Fruit fly (Drosophila melanogaster) Kc167 (cell line): Measurements from ENCODE around the gene mRpS9.

Experiments used
- Myc ChIP-seq: fragments of >200 bp; optimal IDR thresholded peaks from 2 replicates; lab custom pipeline; 2017; ENCODE audit warnings: missing external identifiers
- Sin3A ChIP-seq: fragments of >200 bp; optimal IDR thresholded peaks from 2 replicates; lab custom pipeline; 2018; ENCODE audit warnings: missing external identifiers
- h ChIP-seq: fragments of >200 bp; optimal IDR thresholded peaks from 3 replicates; lab custom pipeline; 2018; ENCODE audit warnings: missing external identifiers
- insv ChIP-seq: fragments of >200 bp; optimal IDR thresholded peaks from 3 replicates; lab custom pipeline; 2018; ENCODE audit warnings: missing external identifiers
- psq ChIP-seq: fragments of >200 bp; optimal IDR thresholded peaks from 2 replicates; lab custom pipeline; 2017; ENCODE audit warnings: missing external identifiers
- ttk ChIP-seq: sonication (Bioruptor generic); optimal IDR thresholded peaks from 2 replicates; lab custom pipeline; 2017; ENCODE audit warnings: missing external identifiers

mRpS9 gene

DNA sequence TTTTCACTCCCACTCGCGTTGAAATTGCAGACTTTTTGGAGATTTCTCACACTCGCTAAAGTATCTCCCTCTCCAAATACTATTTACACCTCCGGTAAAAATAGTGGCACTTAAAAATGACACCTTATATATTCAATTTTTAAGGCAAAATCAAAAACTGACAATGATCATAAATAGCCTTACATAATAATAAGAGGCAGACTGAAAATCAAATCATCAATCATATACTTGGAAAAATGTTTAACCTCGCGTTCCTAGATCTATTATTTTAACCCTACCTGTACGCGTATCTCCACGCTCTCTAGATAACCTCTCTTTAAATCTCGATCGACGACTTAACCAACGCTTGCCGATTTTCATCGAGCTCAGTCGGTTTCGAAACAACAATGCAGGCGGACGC lies 7.0 kb downstream of the mRpS9 start:
- TF ChIP-seq psq (lab: Kevin White, UChicago): no peak
- TF ChIP-seq ttk (lab: Kevin White, UChicago): no peak
- TF ChIP-seq Myc (lab: Kevin White, UChicago): no peak
- no peak for TF ChIP-seq insv (lab: Kevin White, UChicago)
- no peak for TF ChIP-seq h
- no peak for TF ChIP-seq Sin3A (lab: Kevin White, UChicago)

DNA sequence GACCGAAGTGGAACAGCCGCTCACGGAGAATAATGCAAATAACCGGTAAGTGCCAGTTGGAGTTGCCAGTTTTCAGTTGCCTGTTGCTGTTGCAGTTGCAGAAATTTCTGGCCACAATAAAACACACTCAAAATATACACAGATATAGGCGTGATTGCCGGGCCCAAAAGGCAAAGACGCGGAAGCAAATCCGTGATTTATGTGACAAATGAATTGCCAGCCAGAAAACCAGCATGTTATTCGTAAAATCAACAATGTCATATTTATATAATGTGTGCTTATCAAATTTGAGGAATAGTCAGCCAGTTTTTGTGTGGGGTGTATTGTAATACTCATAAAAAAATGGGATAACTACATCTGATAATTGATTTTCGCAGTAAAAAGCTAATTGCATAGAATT lies 7.9 kb downstream of the mRpS9 start:
- no peak for TF ChIP-seq insv (lab: Kevin White, UChicago)
- no peak for TF ChIP-seq psq (lab: Kevin White, UChicago)
- TF ChIP-seq ttk (lab: Kevin White, UChicago): no peak
- TF ChIP-seq Myc (lab: Kevin White, UChicago): no peak
- TF ChIP-seq h: no peak
- TF ChIP-seq Sin3A (lab: Kevin White, UChicago): no peak

DNA sequence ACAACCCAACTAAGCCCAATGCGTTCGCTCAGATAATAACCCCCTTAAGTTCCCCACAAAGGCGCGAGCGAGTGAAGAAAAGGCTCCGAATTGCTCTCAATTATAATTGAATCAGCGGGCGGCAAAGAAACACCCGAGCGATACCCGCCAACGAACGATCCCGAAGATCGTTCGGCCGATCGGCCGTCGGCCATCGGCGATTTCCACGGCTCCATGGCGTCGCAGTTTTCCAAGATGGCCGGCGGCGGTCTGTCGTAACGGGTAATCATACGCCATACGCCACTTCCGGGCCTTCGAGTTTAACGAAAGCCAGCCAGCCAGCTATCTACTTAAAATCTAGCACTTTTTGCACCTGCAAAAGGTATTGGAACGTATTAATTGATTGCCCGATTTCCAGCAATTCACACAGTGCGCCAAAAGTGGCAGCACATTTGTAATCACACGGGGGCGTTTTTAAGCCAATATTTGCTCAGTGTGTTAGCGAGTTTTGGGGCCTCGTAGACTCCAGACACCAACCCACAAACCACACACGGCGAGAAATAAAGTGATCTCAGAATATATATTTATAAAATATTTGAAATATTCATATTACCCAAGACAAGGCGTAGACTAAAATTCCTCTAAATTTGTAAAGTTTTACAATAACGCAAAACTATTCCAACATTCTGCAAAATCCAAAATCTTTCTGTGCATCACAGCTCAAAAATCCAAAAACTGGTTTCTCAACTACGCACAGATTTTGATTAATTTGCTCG lies 10.0 kb downstream of the mRpS9 start:
- TF ChIP-seq psq (lab: Kevin White, UChicago): no peak
- TF ChIP-seq h: no peak
- no peak for TF ChIP-seq ttk (lab: Kevin White, UChicago)
- TF ChIP-seq Sin3A (lab: Kevin White, UChicago): no peak

DNA sequence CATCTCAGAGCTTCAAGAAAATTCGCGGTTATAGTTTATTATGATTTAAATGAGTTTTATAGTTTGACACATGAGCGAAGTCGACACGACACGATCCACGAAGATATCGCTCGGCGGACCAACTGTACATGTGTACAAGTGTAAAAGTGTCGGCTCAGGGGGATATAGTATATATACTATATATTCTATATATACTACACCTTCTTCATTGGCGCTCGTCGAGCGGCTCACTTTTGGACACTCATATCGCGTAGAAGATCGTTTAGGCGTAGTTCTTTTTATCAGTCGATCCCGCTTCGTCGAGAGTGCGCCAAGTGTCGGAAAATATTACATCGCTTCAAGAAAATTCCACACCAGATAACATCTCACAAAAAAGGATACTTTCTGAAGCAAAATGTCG lies 11.4 kb downstream of the mRpS9 start, which contains the start of gene wtrw:
Gene wtrw, plus strand, starts transcription at position 301 of the 400 bp plus-strand sequence.
- TF ChIP-seq Myc (lab: Kevin White, UChicago): no peak
- no peak for TF ChIP-seq insv (lab: Kevin White, UChicago)
- no peak for TF ChIP-seq h

DNA sequence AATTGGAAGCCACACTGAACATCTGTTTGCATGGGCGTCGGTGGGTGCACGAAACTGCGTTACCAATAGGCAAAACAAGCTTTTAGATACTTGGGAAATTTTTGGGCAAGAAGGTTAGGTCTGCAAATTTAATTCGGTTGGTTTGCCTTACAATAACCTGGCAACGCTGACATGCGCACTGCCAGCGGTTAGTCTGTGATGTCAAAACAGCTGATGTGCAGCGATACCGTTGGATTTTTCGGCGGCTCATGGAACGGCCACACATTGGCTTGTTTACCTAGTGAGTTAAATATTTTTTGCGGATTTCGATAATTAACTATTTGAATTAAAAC lies 15.6 kb downstream of the mRpS9 start, which contains the start of gene ArgRS-m:
Gene ArgRS-m, plus strand, starts transcription at position 187 of the 332 bp plus-strand sequence.
- TF ChIP-seq psq (lab: Kevin White, UChicago) (no peak), Sin3A (lab: Kevin White, UChicago) (no peak), Myc (lab: Kevin White, UChicago) (no peak), ttk (lab: Kevin White, UChicago) (no peak), h (no peak), insv (lab: Kevin White, UChicago) (no peak)

DNA sequence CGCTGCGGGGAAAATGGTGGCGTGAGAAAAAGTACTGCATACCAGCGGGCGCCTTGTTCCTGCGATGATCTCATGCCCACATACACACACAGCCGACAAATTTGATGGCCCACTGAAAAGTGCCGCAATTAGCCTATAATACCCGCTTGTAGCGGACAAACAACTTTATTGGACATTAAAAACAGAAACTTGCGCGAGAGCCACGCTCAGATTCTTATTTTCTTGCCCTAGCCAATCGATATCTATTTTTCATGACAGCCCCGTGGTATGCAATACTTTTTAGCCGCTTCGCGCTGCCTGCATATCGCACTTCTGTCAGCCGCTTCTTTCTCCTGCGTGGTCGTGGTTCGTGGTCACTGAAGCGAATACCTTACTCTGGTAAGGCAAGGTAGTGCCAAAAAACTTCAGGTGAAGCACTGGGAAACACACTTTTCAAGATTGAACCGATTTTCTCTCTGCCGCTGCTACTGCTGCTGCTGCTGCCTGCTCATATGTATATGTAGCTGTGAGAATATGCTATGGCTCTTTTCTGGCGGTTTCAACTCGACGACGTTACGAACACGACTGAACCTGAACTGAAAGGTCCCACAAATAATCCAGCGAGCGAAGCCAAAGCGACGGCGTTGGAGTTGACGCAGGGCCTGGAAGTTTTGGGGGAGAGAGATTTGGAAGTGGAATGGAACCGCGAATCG lies 16.2 kb downstream of the mRpS9 start, which contains the start of gene CG17816:
Gene CG17816, minus strand, starts transcription at position 567 of the 692 bp plus-strand sequence.
- TF ChIP-seq Myc (lab: Kevin White, UChicago) (no peak), ttk (lab: Kevin White, UChicago) (no peak), insv (lab: Kevin White, UChicago) (no peak)

DNA sequence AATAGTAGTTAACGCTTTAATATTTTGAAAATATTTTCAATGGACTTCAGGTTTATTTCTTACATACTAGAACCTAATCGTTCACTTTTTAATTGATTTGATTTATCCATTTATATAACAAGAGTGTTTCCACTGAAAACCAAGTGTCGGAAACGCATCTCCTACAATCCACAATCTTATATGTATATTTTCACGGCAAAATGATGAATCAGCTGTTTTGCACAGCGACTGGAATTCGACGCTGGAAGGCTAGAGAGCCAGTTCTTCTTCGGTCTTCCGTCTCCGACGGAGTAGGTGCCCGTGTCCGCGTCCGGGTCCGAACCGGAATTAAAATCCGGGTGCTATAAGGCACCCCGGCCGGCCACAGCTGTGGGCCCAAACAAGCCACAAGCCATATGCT lies 18.0 kb downstream of the mRpS9 start:
- TF ChIP-seq Sin3A (lab: Kevin White, UChicago) (no peak), Myc (lab: Kevin White, UChicago) (no peak), ttk (lab: Kevin White, UChicago) (no peak), h (no peak), psq (lab: Kevin White, UChicago) (no peak), insv (lab: Kevin White, UChicago) (no peak)
